Fruit fly (Drosophila melanogaster) whole organism, prepupa: ENCODE data around the gene CG12998.

Source experiments
- CG1621 ChIP-seq: fragments of 200-800 bp; sonication (Bioruptor generic); optimal IDR thresholded peaks from 3 replicates; lab custom pipeline; 2018; ENCODE audit warnings: missing biosample characterization, mild to moderate bottlenecking, missing genetic modification characterization
- CG3919 ChIP-seq: fragments of 200-800 bp; sonication (Bioruptor generic); optimal IDR thresholded peaks from 3 replicates; lab custom pipeline; 2016; ENCODE audit warnings: missing biosample characterization, missing genetic modification characterization
- CG6163 ChIP-seq: fragments of 200-800 bp; sonication (Bioruptor generic); IDR thresholded peaks from 3 replicates; pipeline ENCODE4 v1.3.6; 2022; ENCODE audit warnings: missing biosample characterization, missing genetic modification characterization
- CG6276 ChIP-seq: fragments of 200-800 bp; sonication (Bioruptor generic); optimal IDR thresholded peaks from 2 replicates; lab custom pipeline; 2017; ENCODE audit warnings: missing biosample characterization, mild to moderate bottlenecking, missing genetic modification characterization
- CG6854 ChIP-seq: fragments of 200-800 bp; sonication (Bioruptor generic); optimal IDR thresholded peaks from 2 replicates; lab custom pipeline; 2017; ENCODE audit warnings: missing biosample characterization, mild to moderate bottlenecking, missing genetic modification characterization
- CG8632 ChIP-seq: fragments of 200-800 bp; sonication (Bioruptor generic); optimal IDR thresholded peaks from 3 replicates; lab custom pipeline; 2016; ENCODE audit warnings: missing biosample characterization, missing genetic modification characterization
- Eip75B ChIP-seq: fragments of 200-800 bp; sonication (Bioruptor generic); optimal IDR thresholded peaks from 3 replicates; lab custom pipeline; 2016; ENCODE audit warnings: missing biosample characterization, missing genetic modification characterization
- Eip93F ChIP-seq: fragments of 200-800 bp; sonication (Bioruptor generic); optimal IDR thresholded peaks from 2 replicates; lab custom pipeline; 2016; ENCODE audit warnings: missing biosample characterization, mild to moderate bottlenecking, missing genetic modification characterization
- OdsH ChIP-seq: fragments of 200-800 bp; sonication (Bioruptor generic); optimal IDR thresholded peaks from 3 replicates; lab custom pipeline; 2016; ENCODE audit warnings: missing biosample characterization, missing genetic modification characterization
- dsx ChIP-seq: fragments of 200-800 bp; optimal IDR thresholded peaks from 3 replicates; lab custom pipeline; 2019; ENCODE audit warnings: missing biosample characterization, mild to moderate bottlenecking, missing genetic modification characterization, moderate library complexity; ENCODE audit not compliant: poor library complexity, severe bottlenecking
- esn ChIP-seq: fragments of 200-800 bp; sonication (Bioruptor generic); optimal IDR thresholded peaks from 2 replicates; lab custom pipeline; 2016; ENCODE audit warnings: missing biosample characterization, mild to moderate bottlenecking, missing genetic modification characterization, moderate library complexity
- fd59A ChIP-seq: fragments of 200-800 bp; sonication (Bioruptor generic); optimal IDR thresholded peaks from 2 replicates; lab custom pipeline; 2017; ENCODE audit warnings: missing biosample characterization, mild to moderate bottlenecking, missing genetic modification characterization, missing genetic modification reagents
- topi ChIP-seq: fragments of 200-800 bp; sonication (Bioruptor generic); optimal IDR thresholded peaks from 3 replicates; lab custom pipeline; 2016; ENCODE audit warnings: missing biosample characterization, missing genetic modification characterization

- TF ChIP-seq fd59A (GFP tag; lab: Kevin White, UChicago): no peak
- no peak for TF ChIP-seq Eip93F
- TF ChIP-seq OdsH (GFP tag; lab: Kevin White, UChicago): no peak
- no peak for TF ChIP-seq CG6854 (GFP tag; lab: Kevin White, UChicago)
- no peak for TF ChIP-seq CG8632 (GFP tag; lab: Kevin White, UChicago)
- TF ChIP-seq esn (GFP tag; lab: Kevin White, UChicago): no peak
- no peak for TF ChIP-seq CG6163 (GFP tag; lab: Robert Waterston, UW)
- TF ChIP-seq CG1621 (tag; lab: Kevin White, UChicago): no peak
- TF ChIP-seq Eip75B (GFP tag; lab: Kevin White, UChicago): no peak
- no peak for TF ChIP-seq topi (GFP tag; lab: Kevin White, UChicago)
- TF ChIP-seq CG6276 (GFP tag; lab: Kevin White, UChicago): no peak
- no peak for TF ChIP-seq dsx (GFP tag; lab: Kevin White, UChicago)
- no peak for TF ChIP-seq CG3919 (GFP tag; lab: Kevin White, UChicago)
Observed at dm6 chrX:17226681-17227019, 8.2 kb downstream of the CG12998 start, which contains the start of gene CG10598.
